Worm (Caenorhabditis elegans) whole organism, mixed stage, embryonic: ENCODE measurements around the gene mlc-6.

Experiments
- bed-3 ChIP-seq: fragments of 200-800 bp; sonication (Bioruptor generic); optimal IDR thresholded peaks from 3 replicates; lab custom pipeline; 2018; ENCODE audit warnings: mild to moderate bottlenecking, missing genetic modification characterization, moderate library complexity, missing compliant biosample characterization
- cnd-1 ChIP-seq: fragments of 200-800 bp; sonication (Bioruptor generic); optimal IDR thresholded peaks from 2 replicates; lab custom pipeline; 2018; ENCODE audit warnings: mild to moderate bottlenecking, missing genetic modification characterization, missing compliant biosample characterization
- flh-1 ChIP-seq: fragments of 200-800 bp; sonication (Bioruptor generic); optimal IDR thresholded peaks from 2 replicates; lab custom pipeline; 2018; ENCODE audit warnings: mild to moderate bottlenecking, missing genetic modification characterization, moderate library complexity, missing compliant biosample characterization
- mab-5 ChIP-seq: fragments of 150-350 bp; optimal IDR thresholded peaks from 2 replicates; lab custom pipeline; 2014; ENCODE audit warnings: missing biosample characterization, missing genetic modification characterization
- nhr-12 ChIP-seq: fragments of 150-350 bp; optimal IDR thresholded peaks from 2 replicates; lab custom pipeline; 2014; ENCODE audit warnings: missing biosample characterization, missing genetic modification characterization
- nhr-28 ChIP-seq: fragments of 150-350 bp; optimal IDR thresholded peaks from 2 replicates; lab custom pipeline; 2014; ENCODE audit warnings: missing biosample characterization, missing genetic modification characterization
- snpc-4 ChIP-seq: fragments of 150-350 bp; optimal IDR thresholded peaks from 2 replicates; lab custom pipeline; 2014; ENCODE audit warnings: missing biosample characterization, missing genetic modification characterization
- ztf-11 ChIP-seq: fragments of 150-350 bp; optimal IDR thresholded peaks from 2 replicates; lab custom pipeline; 2014; ENCODE audit warnings: missing biosample characterization, missing genetic modification characterization

DNA sequence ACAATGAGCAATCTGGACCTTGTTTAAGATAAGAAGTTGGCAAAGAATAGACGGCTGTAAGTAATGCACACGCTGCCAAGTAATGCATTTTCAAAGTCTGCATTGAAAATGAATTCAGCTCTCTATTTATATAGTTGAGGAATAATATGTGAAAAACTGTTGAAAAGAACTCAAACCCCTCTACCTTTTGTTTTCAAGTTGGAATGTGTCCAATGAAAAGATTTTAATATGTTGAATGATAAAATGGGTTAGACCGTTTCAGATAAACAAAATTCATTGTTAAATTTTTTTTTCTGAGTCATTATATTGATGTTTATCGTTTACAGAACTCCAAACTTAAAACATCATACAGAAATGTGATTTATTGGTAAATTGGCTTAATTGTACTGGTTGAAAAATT, 17.1 kb upstream of the mlc-6 start, which contains the start of gene E02H4.8:
- TF ChIP-seq flh-1 (GFP tag; lab: Kevin White, UChicago) = no peak
- no peak for TF ChIP-seq nhr-12 (tag; lab: Kevin White, UChicago)
- no peak for TF ChIP-seq ztf-11 (tag; lab: Kevin White, UChicago)
- TF ChIP-seq cnd-1 (tag; lab: Kevin White, UChicago) = no peak
- no peak for TF ChIP-seq bed-3
- TF ChIP-seq snpc-4 (tag; lab: Kevin White, UChicago) = no peak
- TF ChIP-seq nhr-28 (tag; lab: Kevin White, UChicago) = no peak
- no peak for TF ChIP-seq mab-5 (tag; lab: Kevin White, UChicago)
